Fruit fly (Drosophila melanogaster): ENCODE results near the gene Ggt-1.

Ggt-1 gene

DNA sequence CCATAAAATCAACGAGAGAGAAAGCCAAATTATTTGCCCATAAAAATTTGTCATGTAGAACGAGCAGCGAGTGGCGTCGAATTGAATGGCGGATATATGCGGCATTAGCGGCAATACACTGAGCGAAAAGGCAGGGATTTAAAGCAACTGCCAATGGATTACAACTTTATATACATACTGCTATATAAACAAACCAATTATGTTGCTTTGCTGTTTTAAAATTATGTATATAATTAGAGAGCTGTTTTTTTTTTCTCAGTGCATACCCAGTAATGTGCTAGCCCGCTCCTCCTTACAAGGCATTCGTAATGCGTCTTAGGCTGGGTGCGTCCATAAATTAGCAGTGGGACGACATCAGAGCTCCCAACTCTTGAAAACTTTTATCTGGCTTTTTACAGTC, 44.4 kb downstream of the Ggt-1 start (continued):
- peak; percentile 8 for TF ChIP-seq CG17385 (GFP tag; optimal IDR thresholded peaks at IDR 0.05)
- TF ChIP-seq gro (GFP tag; optimal IDR thresholded peaks at IDR 0.05): no peak
- no peak for TF ChIP-seq vvl (GFP tag; IDR thresholded peaks at IDR 0.05)
- no peak for TF ChIP-seq CG6791 (GFP tag; IDR thresholded peaks at IDR 0.05; ENCODE audit: partially characterized antibody)
- no peak for TF ChIP-seq Lim3 (GFP tag; IDR thresholded peaks at IDR 0.05)
- no peak for TF ChIP-seq zfh1 (GFP tag; IDR thresholded peaks at IDR 0.05)
- TF ChIP-seq CG15601 (tag; optimal IDR thresholded peaks at IDR 0.05): no peak
- TF ChIP-seq insv (GFP tag; optimal IDR thresholded peaks at IDR 0.05): no peak
- no peak for TF ChIP-seq CG1024 (GFP tag; IDR thresholded peaks at IDR 0.05)
- no peak for TF ChIP-seq CG8765 (GFP tag; IDR thresholded peaks at IDR 0.05)
- no peak for TF ChIP-seq CG8089 (GFP tag; optimal IDR thresholded peaks at IDR 0.05)
- TF ChIP-seq HmgZ (tag; optimal IDR thresholded peaks at IDR 0.05): peak; percentile 12
- no peak for TF ChIP-seq ato (GFP tag; IDR thresholded peaks at IDR 0.05; ENCODE audit: partially characterized antibody)
- no peak for TF ChIP-seq kni (GFP tag; optimal IDR thresholded peaks at IDR 0.05)
- TF ChIP-seq ranshi (GFP tag; IDR thresholded peaks at IDR 0.05): no peak
- TF ChIP-seq fd96Cb (tag; optimal IDR thresholded peaks at IDR 0.05): no peak
- no peak for TF ChIP-seq CG13287 (GFP tag; IDR thresholded peaks at IDR 0.05; ENCODE audit: partially characterized antibody)
- TF ChIP-seq Sry-β (GFP tag; optimal IDR thresholded peaks at IDR 0.05): no peak
- peak; percentile 70 for TF ChIP-seq sens (GFP tag)
- TF ChIP-seq Gug (GFP tag; IDR thresholded peaks at IDR 0.05): no peak; the same call in 3 of the 4 replicates
- no peak for TF ChIP-seq Atf-2 (GFP tag; optimal IDR thresholded peaks at IDR 0.05)
- TF ChIP-seq CoRest (tag; optimal IDR thresholded peaks at IDR 0.05): peak; percentile 8
- TF ChIP-seq sd (tag; optimal IDR thresholded peaks at IDR 0.05): no peak
- no peak for TF ChIP-seq CG3847 (GFP tag; IDR thresholded peaks at IDR 0.05)
- TF ChIP-seq C15 (GFP tag; IDR thresholded peaks at IDR 0.05): no peak
- peak; percentile 43; the same call in 1 of the 2 replicates for TF ChIP-seq Ada2b (GFP tag; IDR thresholded peaks at IDR 0.05)
- no peak for TF ChIP-seq Side (GFP tag; optimal IDR thresholded peaks at IDR 0.05)
- TF ChIP-seq MTF-1 (GFP tag; optimal IDR thresholded peaks at IDR 0.05; ENCODE audit: borderline replicate concordance): no peak
- peak; percentile 12 for TF ChIP-seq CG17359 (tag; optimal IDR thresholded peaks at IDR 0.05)
- peak; percentile 42 for TF ChIP-seq Atf6 (GFP tag; IDR thresholded peaks at IDR 0.05)
- TF ChIP-seq ab (GFP tag; optimal IDR thresholded peaks at IDR 0.05): no peak
- no peak for TF ChIP-seq vnd (GFP tag; IDR thresholded peaks at IDR 0.05; ENCODE audit: partially characterized antibody)
- TF ChIP-seq cato (GFP tag; optimal IDR thresholded peaks at IDR 0.05; ENCODE audit: borderline replicate concordance): no peak
- no peak for TF ChIP-seq NK7.1 (GFP tag; optimal IDR thresholded peaks at IDR 0.05)
- no peak for TF ChIP-seq Nf-YA (GFP tag; IDR thresholded peaks at IDR 0.05)
- peak in 1 of 2 experiments; percentile 12 for TF ChIP-seq Pdp1 (GFP tag; optimal IDR thresholded peaks at IDR 0.05)
- no peak for TF ChIP-seq CG18764 (GFP tag; optimal IDR thresholded peaks at IDR 0.05)
- TF ChIP-seq Dll (GFP tag; IDR thresholded peaks at IDR 0.05; ENCODE audit: partially characterized antibody): no peak
- TF ChIP-seq CG6689 (GFP tag; IDR thresholded peaks at IDR 0.05): no peak
- TF ChIP-seq her (GFP tag; optimal IDR thresholded peaks at IDR 0.05): no peak
- TF ChIP-seq CG12104 (GFP tag; optimal IDR thresholded peaks at IDR 0.05): no peak
- TF ChIP-seq Hey (tag; optimal IDR thresholded peaks at IDR 0.05): no peak
- no peak for TF ChIP-seq pnt (GFP tag; optimal IDR thresholded peaks at IDR 0.05)
- TF ChIP-seq CG16863 (GFP tag; optimal IDR thresholded peaks at IDR 0.05): no peak
- TF ChIP-seq al (GFP tag; IDR thresholded peaks at IDR 0.05): no peak
- no peak for TF ChIP-seq CG10431 (GFP tag; optimal IDR thresholded peaks at IDR 0.05)
- TF ChIP-seq CG13296 (GFP tag; optimal IDR thresholded peaks at IDR 0.05): no peak
- TF ChIP-seq Drgx (GFP tag; IDR thresholded peaks at IDR 0.05): no peak
- TF ChIP-seq Hr78 (GFP tag; optimal IDR thresholded peaks at IDR 0.05): no peak
- no peak for TF ChIP-seq CrebB (tag; optimal IDR thresholded peaks at IDR 0.05)
- peak; percentile 46 for TF ChIP-seq cwo (GFP tag; optimal IDR thresholded peaks at IDR 0.05)

Data from whole organism, embryonic.